Fruit fly (Drosophila melanogaster) whole organism, embryonic: ENCODE measurements around the gene CG5172.

Source experiments
- Atf6 ChIP-seq: fragments of 200-800 bp; sonication (Bioruptor generic); IDR thresholded peaks from 2 replicates; pipeline ENCODE4 v1.3.6; 2022; ENCODE audit warnings: missing biosample characterization, missing genetic modification characterization
- Blimp-1 ChIP-seq: fragments of 200-800 bp; sonication (Bioruptor generic); optimal IDR thresholded peaks from 3 replicates; lab custom pipeline; 2018; ENCODE audit warnings: missing biosample characterization, missing genetic modification characterization, mild to moderate bottlenecking, moderate library complexity, missing genetic modification reagents
- CG10565 ChIP-seq: fragments of 200-800 bp; sonication (Bioruptor generic); optimal IDR thresholded peaks from 3 replicates; lab custom pipeline; 2016; ENCODE audit warnings: missing biosample characterization, mild to moderate bottlenecking, missing genetic modification characterization
- CG10979 ChIP-seq: fragments of 200-800 bp; sonication (Bioruptor generic); optimal IDR thresholded peaks from 2 replicates; lab custom pipeline; 2018; ENCODE audit warnings: missing biosample characterization, mild to moderate bottlenecking, missing genetic modification characterization, moderate library complexity
- CG12659 ChIP-seq: fragments of 200-800 bp; sonication (Bioruptor generic); optimal IDR thresholded peaks from 3 replicates; lab custom pipeline; 2017; ENCODE audit warnings: mild to moderate bottlenecking, missing biosample characterization, missing genetic modification reagents, missing genetic modification characterization
- CG13123 ChIP-seq: fragments of 200-800 bp; sonication (Bioruptor generic); optimal IDR thresholded peaks from 2 replicates; lab custom pipeline; 2016; ENCODE audit warnings: missing biosample characterization, missing genetic modification characterization
- CG13624 ChIP-seq: fragments of 200-800 bp; sonication (Bioruptor generic); optimal IDR thresholded peaks from 2 replicates; lab custom pipeline; 2016; ENCODE audit warnings: missing biosample characterization, missing genetic modification characterization
- CG14860 ChIP-seq: fragments of 200-800 bp; sonication (Bioruptor generic); IDR thresholded peaks from 3 replicates; pipeline ENCODE4 v1.3.6; 2022; ENCODE audit warnings: missing biosample characterization, missing genetic modification characterization; ENCODE audit not compliant: partially characterized antibody
- CG2199 ChIP-seq: fragments of 200-800 bp; sonication (Bioruptor generic); IDR thresholded peaks from 3 replicates; pipeline ENCODE4 v1.3.6; 2022; ENCODE audit warnings: missing biosample characterization, missing genetic modification characterization
- CG31388 ChIP-seq: fragments of 200-800 bp; sonication (Bioruptor generic); optimal IDR thresholded peaks from 2 replicates; lab custom pipeline; 2016; ENCODE audit warnings: missing biosample characterization, missing genetic modification characterization
- CG3281 ChIP-seq: fragments of 200-800 bp; sonication (Bioruptor generic); optimal IDR thresholded peaks from 3 replicates; lab custom pipeline; 2017; ENCODE audit warnings: missing biosample characterization, mild to moderate bottlenecking, missing genetic modification characterization
- CG4282 ChIP-seq: fragments of 200-800 bp; sonication (Bioruptor generic); optimal IDR thresholded peaks from 2 replicates; lab custom pipeline; 2016; ENCODE audit warnings: missing biosample characterization, missing genetic modification characterization
- CG5953 ChIP-seq: fragments of 200-800 bp; sonication (Bioruptor generic); IDR thresholded peaks from 2 replicates; pipeline ENCODE4 v1.3.6; 2022; ENCODE audit warnings: missing biosample characterization, missing genetic modification characterization
- CG6254 ChIP-seq: fragments of 200-800 bp; sonication (Bioruptor generic); optimal IDR thresholded peaks from 3 replicates; lab custom pipeline; 2017; ENCODE audit warnings: mild to moderate bottlenecking, missing biosample characterization, missing genetic modification reagents, missing genetic modification characterization
- CG7786 ChIP-seq: fragments of 200-800 bp; sonication (Bioruptor generic); optimal IDR thresholded peaks from 2 replicates; lab custom pipeline; 2016; ENCODE audit warnings: missing biosample characterization, missing genetic modification characterization
- CG8290 ChIP-seq, 3 experiments: fragments of 200-800 bp; sonication (Bioruptor generic); optimal IDR thresholded peaks; 2 replicates each; lab custom pipeline; 2016 to 2019; ENCODE audit warnings: missing biosample characterization in 3 of 3, missing genetic modification characterization in 3 of 3, mild to moderate bottlenecking in 2 of 3, moderate library complexity in 1 of 3
- Dref ChIP-seq: fragments of 200-800 bp; sonication (Bioruptor generic); IDR thresholded peaks from 2 replicates; pipeline ENCODE4 v1.3.6; 2022; ENCODE audit warnings: missing biosample characterization, missing genetic modification characterization
- Hey ChIP-seq: fragments of 200-800 bp; sonication (Bioruptor generic); optimal IDR thresholded peaks from 3 replicates; lab custom pipeline; 2018; ENCODE audit warnings: missing biosample characterization, mild to moderate bottlenecking, missing genetic modification characterization
- Pdp1 ChIP-seq, 2 experiments: fragments of 200-800 bp; sonication (Bioruptor generic); optimal IDR thresholded peaks; 3 replicates each; lab custom pipeline; 2016; ENCODE audit warnings: missing biosample characterization in 2 of 2, missing genetic modification characterization in 2 of 2, mild to moderate bottlenecking in 1 of 2, moderate library complexity in 1 of 2
- Sox100B ChIP-seq: fragments of 200-800 bp; sonication (Bioruptor generic); optimal IDR thresholded peaks from 3 replicates; lab custom pipeline; 2018; ENCODE audit warnings: missing biosample characterization, mild to moderate bottlenecking, missing genetic modification characterization
- Sox102F ChIP-seq: fragments of 200-800 bp; sonication (Bioruptor generic); optimal IDR thresholded peaks from 2 replicates; lab custom pipeline; 2018; ENCODE audit warnings: missing biosample characterization, mild to moderate bottlenecking, missing genetic modification characterization, moderate library complexity
- Sry-δ ChIP-seq: fragments of 200-800 bp; sonication (Bioruptor generic); optimal IDR thresholded peaks from 2 replicates; lab custom pipeline; 2016; ENCODE audit warnings: missing biosample characterization, missing genetic modification characterization
- Tbp ChIP-seq: fragments of >200 bp; optimal IDR thresholded peaks from 2 replicates; lab custom pipeline; 2018; ENCODE audit warnings: missing biosample characterization, missing genetic modification characterization
- ac ChIP-seq: fragments of 200-800 bp; sonication (Bioruptor generic); optimal IDR thresholded peaks from 3 replicates; lab custom pipeline; 2017; ENCODE audit warnings: missing biosample characterization, mild to moderate bottlenecking, missing genetic modification characterization
- amos ChIP-seq: fragments of 200-800 bp; sonication (Bioruptor generic); IDR thresholded peaks from 2 replicates; pipeline ENCODE4 v1.3.6; 2022; ENCODE audit warnings: missing biosample characterization, missing genetic modification characterization; ENCODE audit not compliant: partially characterized antibody
- aop ChIP-seq: fragments of 200-800 bp; sonication (Bioruptor generic); IDR thresholded peaks from 2 replicates; pipeline ENCODE4 v1.3.6; 2022; ENCODE audit warnings: missing biosample characterization, missing genetic modification characterization
- bcd ChIP-seq: fragments of 200-800 bp; sonication (Bioruptor generic); optimal IDR thresholded peaks from 2 replicates; lab custom pipeline; 2017; ENCODE audit warnings: missing biosample characterization, mild to moderate bottlenecking, missing genetic modification characterization
- bsh ChIP-seq, 2 experiments: fragments of 200-800 bp; sonication (Bioruptor generic); optimal IDR thresholded peaks; 2 replicates each; lab custom pipeline; 2017 to 2018; ENCODE audit warnings: mild to moderate bottlenecking in 2 of 2, missing biosample characterization in 2 of 2, missing genetic modification characterization in 2 of 2, moderate library complexity in 1 of 2
- chm ChIP-seq: fragments of 200-800 bp; sonication (Bioruptor generic); IDR thresholded peaks from 2 replicates; pipeline ENCODE4 v1.3.6; 2022; ENCODE audit warnings: missing biosample characterization, missing genetic modification characterization
- crp ChIP-seq, 2 experiments: fragments of 200-800 bp; sonication (Bioruptor generic); optimal IDR thresholded peaks; 2 replicates in 1 of 2; 3 replicates in 1 of 2; lab custom pipeline; 2017; ENCODE audit warnings: missing biosample characterization in 2 of 2, missing genetic modification characterization in 2 of 2, mild to moderate bottlenecking in 1 of 2, moderate library complexity in 1 of 2
- dimm ChIP-seq: fragments of 200-800 bp; sonication (Bioruptor generic); IDR thresholded peaks from 2 replicates; pipeline ENCODE4 v1.3.6; 2022; ENCODE audit warnings: missing biosample characterization, missing genetic modification characterization
- emc ChIP-seq: fragments of 200-800 bp; sonication (Bioruptor generic); optimal IDR thresholded peaks from 2 replicates; lab custom pipeline; 2016; ENCODE audit warnings: missing biosample characterization, missing genetic modification characterization
- gce ChIP-seq: fragments of 200-800 bp; sonication (Bioruptor generic); IDR thresholded peaks from 3 replicates; pipeline ENCODE4 v1.3.6; 2022; ENCODE audit warnings: missing biosample characterization, missing genetic modification characterization
- gcm ChIP-seq: fragments of 200-800 bp; sonication (Bioruptor generic); optimal IDR thresholded peaks from 2 replicates; lab custom pipeline; 2019; ENCODE audit warnings: missing biosample characterization, mild to moderate bottlenecking, missing genetic modification characterization, moderate library complexity
- ham ChIP-seq: fragments of 200-800 bp; sonication (Bioruptor generic); IDR thresholded peaks from 2 replicates; pipeline ENCODE4 v1.3.6; 2022; ENCODE audit warnings: missing biosample characterization, missing genetic modification characterization
- ind ChIP-seq: fragments of 200-800 bp; sonication (Bioruptor generic); optimal IDR thresholded peaks from 3 replicates; lab custom pipeline; 2016; ENCODE audit warnings: missing biosample characterization, missing genetic modification characterization
- klu ChIP-seq: fragments of 200-800 bp; sonication (Bioruptor generic); IDR thresholded peaks from 2 replicates; pipeline ENCODE4 v1.3.6; 2022; ENCODE audit warnings: missing biosample characterization, missing genetic modification characterization
- lola ChIP-seq, 3 experiments: fragments of >200 bp in 2 of 3; fragments of 200-800 bp in 1 of 3; sonication (Bioruptor generic) in 1 of 3; optimal IDR thresholded peaks; 2 replicates each; lab custom pipeline; 2017 to 2019; ENCODE audit warnings: missing biosample characterization in 3 of 3, missing genetic modification characterization in 3 of 3, mild to moderate bottlenecking in 1 of 3, moderate library complexity in 1 of 3
- mam ChIP-seq: fragments of 200-800 bp; sonication (Bioruptor generic); optimal IDR thresholded peaks from 3 replicates; lab custom pipeline; 2016; ENCODE audit warnings: missing biosample characterization, missing genetic modification characterization
- nerfin-1 ChIP-seq: fragments of 200-800 bp; sonication (Bioruptor generic); optimal IDR thresholded peaks from 3 replicates; lab custom pipeline; 2019; ENCODE audit warnings: missing biosample characterization, mild to moderate bottlenecking, missing genetic modification characterization, moderate library complexity
- oc ChIP-seq: fragments of 200-800 bp; sonication (Bioruptor generic); optimal IDR thresholded peaks from 2 replicates; lab custom pipeline; 2018; ENCODE audit warnings: missing biosample characterization, mild to moderate bottlenecking, missing genetic modification characterization, moderate library complexity
- odd ChIP-seq: fragments of 200-800 bp; sonication (Bioruptor generic); optimal IDR thresholded peaks from 2 replicates; lab custom pipeline; 2017; ENCODE audit warnings: missing biosample characterization, mild to moderate bottlenecking, missing genetic modification characterization
- sd ChIP-seq: fragments of 200-800 bp; sonication (Bioruptor generic); optimal IDR thresholded peaks from 3 replicates; lab custom pipeline; 2018; ENCODE audit warnings: missing biosample characterization, mild to moderate bottlenecking, missing genetic modification characterization, moderate library complexity
- sisA ChIP-seq: fragments of 200-800 bp; sonication (Bioruptor generic); IDR thresholded peaks from 2 replicates; pipeline ENCODE4 v1.3.6; 2022; ENCODE audit warnings: missing biosample characterization, missing genetic modification characterization
- sob ChIP-seq: fragments of 200-800 bp; sonication (Bioruptor generic); IDR thresholded peaks from 2 replicates; pipeline ENCODE4 v1.3.6; 2022; ENCODE audit warnings: missing biosample characterization, missing genetic modification characterization
- tx ChIP-seq: fragments of 200-800 bp; sonication (Bioruptor generic); optimal IDR thresholded peaks from 2 replicates; lab custom pipeline; 2016; ENCODE audit warnings: missing biosample characterization, missing genetic modification characterization
- unc-4 ChIP-seq: fragments of 200-800 bp; sonication (Bioruptor generic); IDR thresholded peaks from 2 replicates; pipeline ENCODE4 v1.3.6; 2022; ENCODE audit warnings: missing biosample characterization, missing genetic modification characterization; ENCODE audit not compliant: partially characterized antibody
- vfl ChIP-seq: fragments of 200-800 bp; sonication (Bioruptor generic); optimal IDR thresholded peaks from 2 replicates; lab custom pipeline; 2016; ENCODE audit warnings: missing biosample characterization, missing genetic modification characterization
- z ChIP-seq: fragments of 200-800 bp; sonication (Bioruptor generic); IDR thresholded peaks from 3 replicates; pipeline ENCODE4 v1.3.6; 2022; ENCODE audit warnings: missing biosample characterization, missing genetic modification characterization

Gene CG5172

dm6 chrX:17229475-17230169, 8.4 kb downstream of the CG5172 start (continued):
- TF ChIP-seq ac (GFP tag; lab: Kevin White, UChicago): no peak
- no peak for TF ChIP-seq sob (GFP tag; lab: Robert Waterston, UW)
- no peak for TF ChIP-seq Tbp (GFP tag; lab: Kevin White, UChicago)
- TF ChIP-seq tx: no peak
- peak; percentile 100 for TF ChIP-seq Blimp-1
- no peak for TF ChIP-seq CG14860 (GFP tag; lab: Robert Waterston, UW)
- TF ChIP-seq CG10979: no peak
- no peak for TF ChIP-seq Hey (tag; lab: Kevin White, UChicago)
- peak; percentile 28 for TF ChIP-seq Sox102F (GFP tag; lab: Kevin White, UChicago)
- no peak for TF ChIP-seq Sox100B (GFP tag; lab: Kevin White, UChicago)
- TF ChIP-seq crp (GFP tag; optimal IDR thresholded peaks at IDR 0.05; lab: Kevin White, UChicago): no peak
- TF ChIP-seq z: no peak
- no peak for TF ChIP-seq Dref (GFP tag; lab: Robert Waterston, UW)
- TF ChIP-seq CG31388: no peak
- no peak for TF ChIP-seq ham
- TF ChIP-seq CG10565 (GFP tag; lab: Kevin White, UChicago): no peak
- TF ChIP-seq Sry-δ (GFP tag; lab: Kevin White, UChicago): no peak
- no peak for TF ChIP-seq dimm
- TF ChIP-seq lola (GFP tag; optimal IDR thresholded peaks at IDR 0.05; lab: Kevin White, UChicago): peak in 1 of 3 experiments; percentile 61
- no peak for TF ChIP-seq ind (GFP tag; lab: Kevin White, UChicago)
- TF ChIP-seq Atf6 (GFP tag; lab: Robert Waterston, UW): no peak
- TF ChIP-seq CG4282: no peak
- TF ChIP-seq sd (tag; lab: Kevin White, UChicago): no peak
- TF ChIP-seq klu (GFP tag; lab: Robert Waterston, UW): no peak
- no peak for TF ChIP-seq CG3281
- TF ChIP-seq chm: no peak
- TF ChIP-seq vfl: peak; percentile 0
- TF ChIP-seq aop (GFP tag; lab: Robert Waterston, UW): no peak
- TF ChIP-seq CG13123 (GFP tag; lab: Kevin White, UChicago): no peak
- no peak for TF ChIP-seq CG5953 (GFP tag; lab: Robert Waterston, UW)
- no peak for TF ChIP-seq sisA (GFP tag; lab: Robert Waterston, UW)
- TF ChIP-seq mam (GFP tag; lab: Kevin White, UChicago): peak; percentile 12
- TF ChIP-seq CG2199 (GFP tag; lab: Robert Waterston, UW): no peak
- no peak for TF ChIP-seq odd (GFP tag; lab: Kevin White, UChicago)
- no peak for TF ChIP-seq unc-4 (GFP tag; lab: Robert Waterston, UW)
- no peak for TF ChIP-seq CG7786 (GFP tag; lab: Kevin White, UChicago)
- no peak for TF ChIP-seq nerfin-1 (tag; lab: Kevin White, UChicago)
- TF ChIP-seq oc (tag; lab: Kevin White, UChicago): no peak
- no peak for TF ChIP-seq CG12659 (GFP tag; lab: Kevin White, UChicago)
- TF ChIP-seq amos (GFP tag; lab: Robert Waterston, UW): no peak
- TF ChIP-seq bsh (GFP tag; optimal IDR thresholded peaks at IDR 0.05; lab: Kevin White, UChicago): peak in 1 of 2 experiments; percentile 35
- TF ChIP-seq gcm (GFP tag; lab: Kevin White, UChicago): no peak
- TF ChIP-seq CG8290 (GFP tag; optimal IDR thresholded peaks at IDR 0.05; lab: Kevin White, UChicago): no peak
- TF ChIP-seq CG8290 (tag; optimal IDR thresholded peaks at IDR 0.05; lab: Kevin White, UChicago): peak in 1 of 2 experiments; percentile 39
- TF ChIP-seq Pdp1 (GFP tag; optimal IDR thresholded peaks at IDR 0.05; lab: Kevin White, UChicago): peak; percentile 18 to 53
- no peak for TF ChIP-seq emc (GFP tag; lab: Kevin White, UChicago)
- TF ChIP-seq CG13624 (GFP tag; lab: Kevin White, UChicago): no peak
- no peak for TF ChIP-seq gce (GFP tag; lab: Robert Waterston, UW)
- no peak for TF ChIP-seq bcd (GFP tag; lab: Kevin White, UChicago)
- no peak for TF ChIP-seq CG6254
